Worm (Caenorhabditis elegans) whole organism, L4 larva: ENCODE data around the gene knl-1.

Source experiments
- ama-1 ChIP-seq: fragments of 150-350 bp; optimal IDR thresholded peaks from 2 replicates; lab custom pipeline; 2014; ENCODE audit warnings: inconsistent platforms, mixed read lengths
- dve-1 ChIP-seq: sonication (generic microtip); optimal IDR thresholded peaks from 2 replicates; lab custom pipeline; 2017; ENCODE audit warnings: antibody characterized with exemption, mild to moderate bottlenecking, missing genetic modification characterization, missing compliant biosample characterization; ENCODE audit not compliant: insufficient read depth
- egl-27 ChIP-seq: sonication (generic microtip); optimal IDR thresholded peaks from 3 replicates; lab custom pipeline; 2017; ENCODE audit warnings: missing biosample characterization, missing genetic modification reagents, missing genetic modification characterization
- lin-39 ChIP-seq: fragments of 150-350 bp; optimal IDR thresholded peaks from 2 replicates; lab custom pipeline; 2014; ENCODE audit warnings: missing biosample characterization, missing genetic modification reagents, missing genetic modification characterization
- lsy-2 ChIP-seq, 2 experiments: fragments of 150-350 bp in 1 of 2; sonication (generic microtip) in 1 of 2; optimal IDR thresholded peaks; 2 replicates each; lab custom pipeline; 2014 to 2017; ENCODE audit warnings: missing biosample characterization in 2 of 2, missing genetic modification characterization in 2 of 2
- mep-1 ChIP-seq: fragments of 150-350 bp; sonication (generic microtip); optimal IDR thresholded peaks from 3 replicates; lab custom pipeline; 2014; ENCODE audit warnings: missing biosample characterization, missing genetic modification characterization
- mxl-2 ChIP-seq: fragments of 200-800 bp; sonication (Bioruptor generic); conservative IDR thresholded peaks from 2 replicates; pipeline ENCODE4 v1.3.6; 2022; ENCODE audit warnings: missing genetic modification reagents, missing genetic modification characterization, missing compliant biosample characterization
- nhr-11 ChIP-seq: fragments of 150-350 bp; optimal IDR thresholded peaks from 2 replicates; lab custom pipeline; 2014; ENCODE audit warnings: missing biosample characterization, missing genetic modification characterization
- snpc-4 ChIP-seq: fragments of 150-350 bp; optimal IDR thresholded peaks from 2 replicates; lab custom pipeline; 2014; ENCODE audit warnings: missing biosample characterization, missing genetic modification characterization

ce11 chrIII:8217919-8218318, 32.5 kb upstream of the knl-1 start, which contains the start of gene C30A5.16:
- TF ChIP-seq ama-1 (lab: Kevin White, UChicago) (no peak), lsy-2 (tag; optimal IDR thresholded peaks at IDR 0.05; lab: Kevin White, UChicago) (no peak), mep-1 (no peak), dve-1 (tag; lab: Kevin White, UChicago) (no peak), egl-27 (tag; lab: Kevin White, UChicago) (no peak), mxl-2 (no peak), snpc-4 (tag; lab: Kevin White, UChicago) (no peak), lin-39 (no peak), nhr-11 (tag; lab: Kevin White, UChicago) (no peak)
